Worm (Caenorhabditis elegans): Measurements from ENCODE around the gene hst-6.

Gene hst-6

DNA sequence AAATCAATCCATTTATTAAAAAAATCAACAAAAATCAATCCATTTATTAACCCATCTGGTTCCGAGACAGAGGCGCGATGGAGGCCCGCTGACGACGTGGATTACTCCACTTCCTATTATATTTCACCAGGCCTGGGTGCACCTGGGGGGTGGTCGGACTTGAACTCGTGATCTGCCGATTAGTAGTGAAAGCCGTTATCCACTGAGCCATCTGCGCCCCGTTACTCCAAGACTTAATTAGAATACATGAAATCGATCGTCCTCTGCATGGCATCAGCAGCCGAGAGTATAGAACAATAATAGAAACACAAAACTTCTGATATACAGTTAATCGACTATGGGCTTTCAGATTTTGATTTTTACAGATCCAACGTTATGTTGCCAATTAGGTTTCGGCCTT, 34.3 kb downstream of the hst-6 start:
- TF ChIP-seq egl-44 (GFP tag; IDR thresholded peaks at IDR 0.05) (no peak), rec-8 (tag; optimal IDR thresholded peaks at IDR 0.05) (no peak), ccch-3 (GFP tag; optimal IDR thresholded peaks at IDR 0.05) (no peak), F39B2.1 (GFP tag; IDR thresholded peaks at IDR 0.05) (no peak), K11D2.4 (GFP tag; IDR thresholded peaks at IDR 0.05) (no peak), lsl-1 (GFP tag; optimal IDR thresholded peaks at IDR 0.05) (no peak), ztf-3 (GFP tag; optimal IDR thresholded peaks at IDR 0.05) (no peak), nhr-80 (tag; optimal IDR thresholded peaks at IDR 0.05) (no peak), rcor-1 (GFP tag; IDR thresholded peaks at IDR 0.05) (no peak), F57C9.4 (tag; optimal IDR thresholded peaks at IDR 0.05) (no peak), B0019.2 (GFP tag; conservative IDR thresholded peaks at IDR 0.05) (no peak), repo-1 (tag; optimal IDR thresholded peaks at IDR 0.05) (no peak), rpc-1 (optimal IDR thresholded peaks at IDR 0.05) (peak; percentile 47), rpc-1 (tag; optimal IDR thresholded peaks at IDR 0.05) (peak; percentile 73), attf-5 (GFP tag; optimal IDR thresholded peaks at IDR 0.05) (no peak), nhr-179 (tag; optimal IDR thresholded peaks at IDR 0.05) (no peak), F55B11.4 (tag; optimal IDR thresholded peaks at IDR 0.05; ENCODE audit: borderline replicate concordance, insufficient read depth) (no peak), let-526 (GFP tag; IDR thresholded peaks at IDR 0.05) (no peak), sdz-38 (tag; optimal IDR thresholded peaks at IDR 0.05) (no peak), lir-1 (GFP tag; conservative IDR thresholded peaks at IDR 0.05) (no peak), B0261.1 (tag; optimal IDR thresholded peaks at IDR 0.05) (peak; percentile 31), lin-40 (tag; optimal IDR thresholded peaks at IDR 0.05) (no peak), D2030.7 (GFP tag; IDR thresholded peaks at IDR 0.05) (0 out of 2 replicates have a peak, but pooled peaks have one; percentile 33), sptf-2 (GFP tag; optimal IDR thresholded peaks at IDR 0.05) (no peak), cebp-1 (GFP tag; IDR thresholded peaks at IDR 0.05) (no peak), cebp-1 (tag; optimal IDR thresholded peaks at IDR 0.05) (no peak), ceh-91 (GFP tag; IDR thresholded peaks at IDR 0.05) (no peak), F49E8.2 (tag; optimal IDR thresholded peaks at IDR 0.05; ENCODE audit: insufficient read depth) (no peak), ceh-58 (GFP tag; IDR thresholded peaks at IDR 0.05) (no peak), tbp1 (GFP tag; optimal IDR thresholded peaks at IDR 0.05) (peak; percentile 67)

DNA sequence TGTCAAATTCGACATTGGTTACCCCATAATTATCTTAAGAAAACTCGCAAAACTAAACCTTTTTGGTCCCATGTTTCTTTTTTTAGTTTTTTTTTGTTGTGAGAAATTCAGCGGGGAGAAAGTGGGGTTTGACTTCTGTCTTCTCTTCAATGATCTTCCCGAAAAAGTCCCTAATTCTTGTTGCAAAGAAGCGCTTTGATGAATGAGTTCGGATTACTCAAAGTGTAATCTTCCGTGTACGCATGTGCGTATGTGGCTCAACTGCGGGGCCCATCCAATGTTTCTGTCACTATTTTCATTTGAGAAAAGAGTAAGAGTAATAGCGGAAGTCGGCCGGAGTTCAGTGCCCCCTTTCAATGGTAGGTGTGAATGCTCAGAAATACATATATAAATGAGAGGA, 35.8 kb downstream of the hst-6 start:
- no peak for TF ChIP-seq nhr-179 (tag; optimal IDR thresholded peaks at IDR 0.05)
- TF ChIP-seq egl-44 (GFP tag; IDR thresholded peaks at IDR 0.05), result no peak
- TF ChIP-seq nfya-1 (tag; optimal IDR thresholded peaks at IDR 0.05; ENCODE audit: borderline replicate concordance, insufficient read depth), result no peak
- TF ChIP-seq die-1 (tag; optimal IDR thresholded peaks at IDR 0.05), result no peak
- TF ChIP-seq ztf-26 (tag; optimal IDR thresholded peaks at IDR 0.05), result no peak
- TF ChIP-seq ets-4 (GFP tag; optimal IDR thresholded peaks at IDR 0.05), result no peak
- TF ChIP-seq pha-4 (tag; optimal IDR thresholded peaks at IDR 0.05), result no peak
- no peak for TF ChIP-seq ama-1 (optimal IDR thresholded peaks at IDR 0.05)
- no peak for TF ChIP-seq ama-1 (GFP tag; optimal IDR thresholded peaks at IDR 0.05)
- TF ChIP-seq bed-1 (GFP tag; IDR thresholded peaks at IDR 0.05), result no peak
- no peak for TF ChIP-seq B0035.1 (tag; optimal IDR thresholded peaks at IDR 0.05)
- TF ChIP-seq chd-7 (tag; optimal IDR thresholded peaks at IDR 0.05), result no peak
- TF ChIP-seq F57C9.4 (tag; optimal IDR thresholded peaks at IDR 0.05), result no peak
- TF ChIP-seq ztf-18 (tag; optimal IDR thresholded peaks at IDR 0.05), result no peak
- TF ChIP-seq tlf-1 (GFP tag; optimal IDR thresholded peaks at IDR 0.05), result no peak
- no peak for TF ChIP-seq madf-6 (GFP tag; IDR thresholded peaks at IDR 0.05)
- no peak for TF ChIP-seq lin-54 (GFP tag; optimal IDR thresholded peaks at IDR 0.05)

Measured in whole organism, young adult.